Fruit fly (Drosophila melanogaster) whole organism, embryonic: ENCODE measurements around the gene Nlg2.

Experiments
- Atf-2 ChIP-seq: fragments of 200-800 bp; sonication (Bioruptor generic); optimal IDR thresholded peaks from 2 replicates; lab custom pipeline; 2016; ENCODE audit warnings: missing biosample characterization, missing genetic modification characterization
- Awh ChIP-seq: fragments of 200-800 bp; sonication (Bioruptor generic); IDR thresholded peaks from 2 replicates; pipeline ENCODE4, ENCODE4 v1.3.6; 2022; ENCODE audit warnings: missing biosample characterization, missing genetic modification characterization
- CG10959 ChIP-seq: fragments of 200-800 bp; sonication (Bioruptor generic); IDR thresholded peaks from 2 replicates; pipeline ENCODE4 v1.3.6; 2022; ENCODE audit warnings: missing biosample characterization, missing genetic modification characterization
- CG12299 ChIP-seq: fragments of 200-800 bp; sonication (Bioruptor generic); optimal IDR thresholded peaks from 2 replicates; lab custom pipeline; 2018; ENCODE audit warnings: missing biosample characterization, mild to moderate bottlenecking, missing genetic modification characterization
- CG1233 ChIP-seq: fragments of 200-800 bp; sonication (Bioruptor generic); optimal IDR thresholded peaks from 4 replicates; lab custom pipeline; 2018; ENCODE audit warnings: missing biosample characterization, mild to moderate bottlenecking, missing genetic modification characterization
- CG18476 ChIP-seq: fragments of 200-800 bp; sonication (Bioruptor generic); optimal IDR thresholded peaks from 2 replicates; lab custom pipeline; 2016; ENCODE audit warnings: missing biosample characterization, mild to moderate bottlenecking, missing genetic modification characterization
- CG2129 ChIP-seq: fragments of 200-800 bp; sonication (Bioruptor generic); IDR thresholded peaks from 2 replicates; pipeline ENCODE4 v1.3.6; 2022; ENCODE audit warnings: missing biosample characterization, missing genetic modification characterization; ENCODE audit not compliant: partially characterized antibody
- CG2889 ChIP-seq: fragments of 200-800 bp; sonication (Bioruptor generic); IDR thresholded peaks from 3 replicates; pipeline ENCODE4 v1.3.6; 2022; ENCODE audit warnings: missing biosample characterization, missing genetic modification characterization
- CG32767 ChIP-seq: fragments of 200-800 bp; sonication (Bioruptor generic); IDR thresholded peaks from 2 replicates; pipeline ENCODE4 v1.3.6; 2022; ENCODE audit warnings: missing biosample characterization, missing genetic modification characterization
- CG3407 ChIP-seq: fragments of 200-800 bp; sonication (Bioruptor generic); optimal IDR thresholded peaks from 2 replicates; lab custom pipeline; 2018; ENCODE audit warnings: missing biosample characterization, mild to moderate bottlenecking, missing genetic modification characterization
- CG4360 ChIP-seq: fragments of 200-800 bp; sonication (Bioruptor generic); IDR thresholded peaks from 2 replicates; pipeline ENCODE4 v1.3.6; 2022; ENCODE audit warnings: missing biosample characterization, missing genetic modification characterization
- CG4820 ChIP-seq: fragments of 200-800 bp; sonication (Bioruptor generic); optimal IDR thresholded peaks from 3 replicates; lab custom pipeline; 2016; ENCODE audit warnings: missing biosample characterization, missing genetic modification characterization
- CG6654 ChIP-seq: fragments of 200-800 bp; sonication (Bioruptor generic); optimal IDR thresholded peaks from 2 replicates; lab custom pipeline; 2017; ENCODE audit warnings: missing biosample characterization, mild to moderate bottlenecking, missing genetic modification characterization
- CG9797 ChIP-seq: fragments of 200-800 bp; sonication (Bioruptor generic); optimal IDR thresholded peaks from 3 replicates; lab custom pipeline; 2018; ENCODE audit warnings: missing biosample characterization, mild to moderate bottlenecking, missing genetic modification characterization
- CG9817 ChIP-seq: fragments of 200-800 bp; sonication (Bioruptor generic); optimal IDR thresholded peaks from 2 replicates; lab custom pipeline; 2018; ENCODE audit warnings: missing biosample characterization, mild to moderate bottlenecking, missing genetic modification characterization, moderate library complexity
- Dek ChIP-seq: fragments of 200-800 bp; sonication (Bioruptor generic); optimal IDR thresholded peaks from 3 replicates; lab custom pipeline; 2019; ENCODE audit warnings: missing biosample characterization, mild to moderate bottlenecking, missing genetic modification characterization, moderate library complexity
- E2f2 ChIP-seq: fragments of 200-800 bp; sonication (Bioruptor generic); IDR thresholded peaks from 2 replicates; pipeline ENCODE4 v1.3.6; 2022; ENCODE audit warnings: missing biosample characterization, missing genetic modification characterization
- Elba2 ChIP-seq: fragments of 200-800 bp; sonication (Bioruptor generic); optimal IDR thresholded peaks from 3 replicates; lab custom pipeline; 2016; ENCODE audit warnings: missing biosample characterization, missing genetic modification characterization
- Ets65A ChIP-seq: fragments of 200-800 bp; sonication (Bioruptor generic); peaks from one replicate; lab custom pipeline; 2016; ENCODE audit warnings: missing biosample characterization, missing genetic modification characterization
- Fer1 ChIP-seq: fragments of 200-800 bp; sonication (Bioruptor generic); optimal IDR thresholded peaks from 2 replicates; lab custom pipeline; 2017; ENCODE audit warnings: missing biosample characterization, mild to moderate bottlenecking, missing genetic modification characterization
- Fer3 ChIP-seq: fragments of 200-800 bp; sonication (Bioruptor generic); optimal IDR thresholded peaks from 2 replicates; lab custom pipeline; 2018; ENCODE audit warnings: missing biosample characterization, mild to moderate bottlenecking, missing genetic modification characterization, moderate library complexity
- GATAe ChIP-seq: fragments of 200-800 bp; sonication (Bioruptor generic); conservative IDR thresholded peaks from 2 replicates; pipeline ENCODE4 v1.3.6; 2022; ENCODE audit warnings: missing biosample characterization, missing genetic modification characterization
- H2.0 ChIP-seq: fragments of 200-800 bp; sonication (Bioruptor generic); IDR thresholded peaks from 2 replicates; pipeline ENCODE4 v1.3.6; 2022; ENCODE audit warnings: missing biosample characterization, missing genetic modification characterization
- HHEX ChIP-seq: fragments of 200-800 bp; sonication (Bioruptor generic); optimal IDR thresholded peaks from 3 replicates; lab custom pipeline; 2017; ENCODE audit warnings: missing biosample characterization, mild to moderate bottlenecking, missing genetic modification characterization, missing genetic modification reagents
- HLH3B ChIP-seq: fragments of 200-800 bp; sonication (Bioruptor generic); IDR thresholded peaks from 2 replicates; pipeline ENCODE4 v1.3.6; 2022; ENCODE audit warnings: missing biosample characterization, missing genetic modification characterization
- Hsf ChIP-seq: fragments of 200-800 bp; sonication (Bioruptor generic); optimal IDR thresholded peaks from 3 replicates; lab custom pipeline; 2016; ENCODE audit warnings: missing biosample characterization, missing genetic modification characterization
- Med ChIP-seq: fragments of 200-800 bp; sonication (Bioruptor generic); peaks from one replicate; lab custom pipeline; 2016; ENCODE audit warnings: missing biosample characterization, missing genetic modification characterization, mild to moderate bottlenecking, inconsistent platforms, moderate library complexity
- Ssrp ChIP-seq: fragments of 200-800 bp; sonication (Bioruptor generic); optimal IDR thresholded peaks from 2 replicates; lab custom pipeline; 2018; ENCODE audit warnings: missing biosample characterization, mild to moderate bottlenecking, missing genetic modification characterization, moderate library complexity
- TFAM ChIP-seq: fragments of 200-800 bp; sonication (Bioruptor generic); optimal IDR thresholded peaks from 2 replicates; lab custom pipeline; 2017; ENCODE audit warnings: missing biosample characterization, missing genetic modification characterization, inconsistent platforms
- ab ChIP-seq: fragments of 200-800 bp; sonication (Bioruptor generic); optimal IDR thresholded peaks from 2 replicates; lab custom pipeline; 2016; ENCODE audit warnings: missing biosample characterization, missing genetic modification characterization
- abd-A ChIP-seq: fragments of 200-800 bp; sonication (Bioruptor generic); optimal IDR thresholded peaks from 3 replicates; lab custom pipeline; 2019; ENCODE audit warnings: missing biosample characterization, mild to moderate bottlenecking, missing genetic modification characterization, moderate library complexity
- chn ChIP-seq: fragments of 200-800 bp; sonication (Bioruptor generic); optimal IDR thresholded peaks from 2 replicates; lab custom pipeline; 2016; ENCODE audit warnings: missing biosample characterization, missing genetic modification characterization
- corto ChIP-seq: fragments of 200-800 bp; sonication (Bioruptor generic); optimal IDR thresholded peaks from 2 replicates; lab custom pipeline; 2016; ENCODE audit warnings: missing biosample characterization, mild to moderate bottlenecking, missing genetic modification characterization, moderate library complexity
- emc ChIP-seq: fragments of 200-800 bp; sonication (Bioruptor generic); optimal IDR thresholded peaks from 2 replicates; lab custom pipeline; 2016; ENCODE audit warnings: missing biosample characterization, missing genetic modification characterization
- ems ChIP-seq: fragments of 200-800 bp; sonication (Bioruptor generic); optimal IDR thresholded peaks from 3 replicates; lab custom pipeline; 2016; ENCODE audit warnings: missing biosample characterization, missing genetic modification characterization
- exex ChIP-seq: fragments of 200-800 bp; sonication (Bioruptor generic); optimal IDR thresholded peaks from 4 replicates; lab custom pipeline; 2018; ENCODE audit warnings: missing biosample characterization, mild to moderate bottlenecking, missing genetic modification characterization, moderate library complexity
- fru ChIP-seq: fragments of >200 bp; optimal IDR thresholded peaks from 2 replicates; lab custom pipeline; 2017
- h ChIP-seq: fragments of >200 bp; optimal IDR thresholded peaks from 2 replicates; lab custom pipeline; 2017
- ham ChIP-seq: fragments of 200-800 bp; sonication (Bioruptor generic); IDR thresholded peaks from 2 replicates; pipeline ENCODE4 v1.3.6; 2022; ENCODE audit warnings: missing biosample characterization, missing genetic modification characterization
- inv ChIP-seq: fragments of 200-800 bp; sonication (Bioruptor generic); IDR thresholded peaks from 2 replicates; pipeline ENCODE4 v1.3.6; 2022; ENCODE audit warnings: missing biosample characterization, missing genetic modification characterization; ENCODE audit not compliant: partially characterized antibody
- knrl ChIP-seq: fragments of 200-800 bp; sonication (Bioruptor generic); IDR thresholded peaks from 3 replicates; pipeline ENCODE4 v1.3.6; 2022; ENCODE audit warnings: missing biosample characterization, missing genetic modification characterization; ENCODE audit not compliant: partially characterized antibody
- mirr ChIP-seq: fragments of 200-800 bp; sonication (Bioruptor generic); optimal IDR thresholded peaks from 3 replicates; lab custom pipeline; 2018; ENCODE audit warnings: missing biosample characterization, mild to moderate bottlenecking, missing genetic modification characterization
- pnt ChIP-seq: fragments of 200-800 bp; sonication (Bioruptor generic); optimal IDR thresholded peaks from 3 replicates; lab custom pipeline; 2016; ENCODE audit warnings: missing biosample characterization, missing genetic modification characterization
- sc ChIP-seq, 3 experiments: fragments of >200 bp in 2 of 3; fragments of 200-800 bp in 1 of 3; sonication (Bioruptor generic) in 1 of 3; optimal IDR thresholded peaks; 2 replicates in 2 of 3; 3 replicates in 1 of 3; lab custom pipeline; 2017; ENCODE audit warnings: mild to moderate bottlenecking in 1 of 3, missing biosample characterization in 1 of 3, missing genetic modification characterization in 1 of 3, missing genetic modification reagents in 1 of 3
- sens ChIP-seq: fragments of 200-800 bp; sonication (Bioruptor generic); peaks from one replicate; lab custom pipeline; 2016; ENCODE audit warnings: missing biosample characterization, missing genetic modification characterization
- slou ChIP-seq: fragments of 200-800 bp; sonication (Bioruptor generic); optimal IDR thresholded peaks from 3 replicates; lab custom pipeline; 2016; ENCODE audit warnings: missing biosample characterization, missing genetic modification characterization
- sna ChIP-seq: fragments of 200-800 bp; sonication (Bioruptor generic); IDR thresholded peaks from 2 replicates; pipeline ENCODE4 v1.3.6; 2022; ENCODE audit warnings: missing biosample characterization, missing genetic modification characterization; ENCODE audit not compliant: partially characterized antibody
- ttk ChIP-seq: fragments of 200-800 bp; sonication (Bioruptor generic); IDR thresholded peaks from 2 replicates; pipeline ENCODE4 v2.1.2; 2022; ENCODE audit warnings: missing biosample characterization, missing genetic modification characterization
- z ChIP-seq: fragments of 200-800 bp; sonication (Bioruptor generic); IDR thresholded peaks from 3 replicates; pipeline ENCODE4 v1.3.6; 2022; ENCODE audit warnings: missing biosample characterization, missing genetic modification characterization
- zen2 ChIP-seq: fragments of 200-800 bp; sonication (Bioruptor generic); IDR thresholded peaks from 3 replicates; pipeline ENCODE4 v1.3.6; 2022; ENCODE audit warnings: missing biosample characterization, missing genetic modification characterization; ENCODE audit not compliant: partially characterized antibody

Nlg2 gene

DNA sequence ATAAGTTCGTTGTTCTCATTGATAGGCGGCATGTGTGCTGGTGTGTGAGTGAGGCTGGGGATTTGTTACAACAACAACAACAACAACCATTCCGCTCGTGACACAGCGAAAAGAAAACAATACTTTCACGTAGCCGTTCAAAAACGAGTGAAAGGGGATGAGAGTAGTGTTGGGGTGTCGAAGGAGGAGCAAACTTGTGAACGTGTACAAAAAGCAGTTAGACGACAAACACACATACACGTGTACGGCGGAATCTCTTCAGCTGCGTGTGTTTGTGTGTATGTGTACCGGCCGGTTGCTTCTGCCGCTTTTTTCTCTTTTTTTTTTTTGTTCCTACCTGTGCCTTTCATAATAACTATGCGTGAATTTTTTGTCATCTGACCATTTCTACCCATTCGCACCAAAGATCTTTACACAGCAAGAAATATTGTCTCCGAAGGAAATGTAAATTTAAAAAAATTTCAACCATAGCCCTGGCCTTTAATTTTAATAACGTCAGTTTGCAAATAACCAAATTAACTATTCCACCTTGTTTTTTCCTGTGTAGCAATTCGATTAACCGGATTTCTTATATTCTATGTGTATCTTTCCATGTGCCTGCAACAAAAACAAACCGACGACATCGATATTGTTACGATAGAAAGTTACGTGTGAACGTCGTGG, 47.5 kb downstream of the Nlg2 start (continued):
- TF ChIP-seq slou (GFP tag; lab: Kevin White, UChicago), result no peak
- TF ChIP-seq Hsf (GFP tag; lab: Kevin White, UChicago), result peak; percentile 73
- TF ChIP-seq CG12299 (tag; lab: Kevin White, UChicago), result peak; percentile 49
- peak; percentile 48 for TF ChIP-seq E2f2 (GFP tag; lab: Robert Waterston, UW)
- TF ChIP-seq inv (GFP tag; lab: Robert Waterston, UW), result no peak
- TF ChIP-seq Dek (tag; lab: Kevin White, UChicago), result no peak
- no peak for TF ChIP-seq h (lab: Kevin White, UChicago)

DNA sequence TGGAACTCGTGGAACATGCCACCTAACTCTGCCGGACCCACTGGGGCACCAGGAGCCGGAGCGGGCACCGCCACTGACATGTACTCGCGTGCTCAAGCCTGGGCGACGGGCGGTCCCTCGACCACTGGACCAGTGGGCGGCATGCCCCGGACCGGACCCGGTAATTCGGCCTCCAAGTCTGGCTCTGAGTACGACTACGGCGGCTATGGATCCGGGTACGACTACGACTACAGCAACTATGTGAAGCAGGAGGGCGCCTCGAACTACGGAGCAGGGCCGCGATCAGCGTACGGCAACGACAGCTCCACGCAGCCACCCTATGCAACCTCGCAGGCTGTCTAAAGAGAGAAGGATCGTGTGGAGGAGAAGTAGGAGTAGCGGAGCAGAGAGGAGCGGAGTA, 50.4 kb downstream of the Nlg2 start:
- no peak for TF ChIP-seq CG6654 (GFP tag; lab: Kevin White, UChicago)
- TF ChIP-seq Elba2 (GFP tag; lab: Kevin White, UChicago), result no peak
- no peak for TF ChIP-seq emc (GFP tag; lab: Kevin White, UChicago)
- no peak for TF ChIP-seq CG3407 (GFP tag; lab: Kevin White, UChicago)
- TF ChIP-seq sc (optimal IDR thresholded peaks at IDR 0.05; lab: Kevin White, UChicago), result no peak
- no peak for TF ChIP-seq sc (GFP tag; optimal IDR thresholded peaks at IDR 0.05; lab: Kevin White, UChicago)
- no peak for TF ChIP-seq fru (lab: Kevin White, UChicago)
- TF ChIP-seq Med (GFP tag; lab: Kevin White, UChicago), result peak; percentile 75
- no peak for TF ChIP-seq HHEX (GFP tag; lab: Kevin White, UChicago)
- TF ChIP-seq Fer3 (tag; lab: Kevin White, UChicago), result no peak
- TF ChIP-seq knrl (GFP tag; lab: Robert Waterston, UW), result peak; percentile 32; the same call in 1 of the 3 replicates
- TF ChIP-seq CG32767 (GFP tag; lab: Robert Waterston, UW), result no peak
- TF ChIP-seq Ets65A, result peak; percentile 80
- no peak for TF ChIP-seq H2.0
- no peak for TF ChIP-seq Fer1
- TF ChIP-seq CG9817, result no peak
- no peak for TF ChIP-seq sna
- no peak for TF ChIP-seq HLH3B (GFP tag; lab: Robert Waterston, UW)
- no peak for TF ChIP-seq ems (GFP tag; lab: Kevin White, UChicago)
- no peak for TF ChIP-seq chn
- no peak for TF ChIP-seq CG2889 (GFP tag; lab: Robert Waterston, UW)
- TF ChIP-seq CG4360 (GFP tag; lab: Robert Waterston, UW), result no peak
- peak; percentile 27 for TF ChIP-seq sens (GFP tag; lab: Kevin White, UChicago)
- no peak for TF ChIP-seq TFAM
- TF ChIP-seq abd-A, result no peak
- TF ChIP-seq CG9797, result no peak
- no peak for TF ChIP-seq ham (GFP tag; lab: Robert Waterston, UW)
- TF ChIP-seq pnt, result no peak
- TF ChIP-seq corto, result no peak
- TF ChIP-seq Atf-2, result no peak
- TF ChIP-seq Ssrp (tag; lab: Kevin White, UChicago), result no peak
- no peak for TF ChIP-seq GATAe (GFP tag; lab: Robert Waterston, UW)

DNA sequence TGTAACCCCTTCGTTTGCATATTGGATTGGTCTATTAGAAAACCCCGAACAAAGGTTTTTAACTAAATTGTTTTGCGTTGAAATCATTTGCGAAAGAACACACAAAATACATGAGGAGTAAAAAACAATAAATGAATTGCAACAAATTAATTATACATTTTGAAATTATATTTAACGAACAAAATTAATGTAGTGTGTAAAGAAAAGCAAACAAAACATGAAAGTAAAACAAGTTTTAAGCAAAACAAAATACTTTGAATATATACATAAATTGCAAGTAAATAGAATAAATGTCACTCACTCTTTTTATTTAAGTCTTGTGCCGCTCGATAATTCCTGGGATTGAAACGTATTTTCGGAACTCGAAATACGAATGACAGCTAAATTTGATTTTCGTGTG, 57.1 kb downstream of the Nlg2 start, which contains the start of gene CG43232:
CG43232 (plus strand) TSS at position 301 of the 400 bp plus-strand sequence.
- no peak for TF ChIP-seq exex (tag; lab: Kevin White, UChicago)
- TF ChIP-seq E2f2 (GFP tag; lab: Robert Waterston, UW), result no peak
- no peak for TF ChIP-seq zen2 (GFP tag; lab: Robert Waterston, UW)
- no peak for TF ChIP-seq CG2129 (GFP tag; lab: Robert Waterston, UW)
- TF ChIP-seq CG1233, result no peak
- TF ChIP-seq z (GFP tag; lab: Robert Waterston, UW), result no peak
- TF ChIP-seq CG18476 (GFP tag; lab: Kevin White, UChicago), result no peak
- no peak for TF ChIP-seq CG10959 (GFP tag; lab: Robert Waterston, UW)
- TF ChIP-seq CG4820 (GFP tag; lab: Kevin White, UChicago), result no peak
- no peak for TF ChIP-seq Awh
- TF ChIP-seq H2.0, result no peak
- no peak for TF ChIP-seq mirr
- TF ChIP-seq ab (GFP tag; lab: Kevin White, UChicago), result no peak
- TF ChIP-seq ttk (GFP tag; lab: Robert Waterston, UW), result no peak
